Worm (Caenorhabditis elegans): ENCODE measurements around the gene T25E12.16.

Gene T25E12.16

ce11 chrV:16697178-16697577 is 36.4 kb downstream of the T25E12.16 start, which contains the start of gene srw-41:
TSS of gene srw-41 (plus strand) at chrV:16697478.
- no peak for TF ChIP-seq fax-1 (tag; optimal IDR thresholded peaks at IDR 0.05)
- TF ChIP-seq rnt-1 (tag; optimal IDR thresholded peaks at IDR 0.05), result no peak
- no peak for TF ChIP-seq ceh-6 (GFP tag; optimal IDR thresholded peaks at IDR 0.05)
- no peak for TF ChIP-seq mec-3 (tag; optimal IDR thresholded peaks at IDR 0.05; ENCODE audit: borderline replicate concordance)
- no peak for TF ChIP-seq madf-2 (tag; optimal IDR thresholded peaks at IDR 0.05)
- no peak for TF ChIP-seq ceh-18 (tag; optimal IDR thresholded peaks at IDR 0.05)
- TF ChIP-seq T23F11.4 (GFP tag; optimal IDR thresholded peaks at IDR 0.05), result no peak
- no peak for TF ChIP-seq ceh-34 (tag; optimal IDR thresholded peaks at IDR 0.05)
- TF ChIP-seq unc-86 (tag; optimal IDR thresholded peaks at IDR 0.05), result no peak
- no peak for TF ChIP-seq syd-9 (tag; optimal IDR thresholded peaks at IDR 0.05)

- no peak for TF ChIP-seq ceh-22 (tag; optimal IDR thresholded peaks at IDR 0.05)
- TF ChIP-seq rnt-1 (tag; optimal IDR thresholded peaks at IDR 0.05), result no peak
- TF ChIP-seq zip-5 (tag; optimal IDR thresholded peaks at IDR 0.05), result no peak
- no peak for TF ChIP-seq sox-4 (tag; optimal IDR thresholded peaks at IDR 0.05)
- TF ChIP-seq hlh-8 (tag; optimal IDR thresholded peaks at IDR 0.05), result no peak
- no peak for TF ChIP-seq unc-3 (GFP tag; conservative IDR thresholded peaks at IDR 0.05)
- no peak for TF ChIP-seq unc-3 (tag; optimal IDR thresholded peaks at IDR 0.05)
- TF ChIP-seq ceh-6 (GFP tag; optimal IDR thresholded peaks at IDR 0.05), result no peak
- no peak for TF ChIP-seq mec-3 (tag; optimal IDR thresholded peaks at IDR 0.05; ENCODE audit: borderline replicate concordance)
- no peak for TF ChIP-seq K09A11.1 (tag; optimal IDR thresholded peaks at IDR 0.05; ENCODE audit: insufficient read depth)
- TF ChIP-seq ref-2 (tag; optimal IDR thresholded peaks at IDR 0.05), result no peak
- no peak for TF ChIP-seq ttx-3 (tag; optimal IDR thresholded peaks at IDR 0.05)
- no peak for TF ChIP-seq ceh-30 (tag; optimal IDR thresholded peaks at IDR 0.05)
- no peak for TF ChIP-seq ets-4 (tag; optimal IDR thresholded peaks at IDR 0.05)
- no peak for TF ChIP-seq elt-2 (tag; optimal IDR thresholded peaks at IDR 0.05)
- TF ChIP-seq hlh-15 (tag; optimal IDR thresholded peaks at IDR 0.05), result no peak
- TF ChIP-seq unc-55 (GFP tag; optimal IDR thresholded peaks at IDR 0.05), result no peak
- no peak for TF ChIP-seq ceh-19 (GFP tag; optimal IDR thresholded peaks at IDR 0.05)
- no peak for TF ChIP-seq hlh-30 (tag; optimal IDR thresholded peaks at IDR 0.05; ENCODE audit: insufficient read depth)
- no peak for TF ChIP-seq T23F11.4 (GFP tag; optimal IDR thresholded peaks at IDR 0.05)
- TF ChIP-seq Y22D7AL.16 (tag; optimal IDR thresholded peaks at IDR 0.05), result no peak
These were observed 38.1 kb downstream of the T25E12.16 start for ce11 chrV:16695499-16695898.

DNA sequence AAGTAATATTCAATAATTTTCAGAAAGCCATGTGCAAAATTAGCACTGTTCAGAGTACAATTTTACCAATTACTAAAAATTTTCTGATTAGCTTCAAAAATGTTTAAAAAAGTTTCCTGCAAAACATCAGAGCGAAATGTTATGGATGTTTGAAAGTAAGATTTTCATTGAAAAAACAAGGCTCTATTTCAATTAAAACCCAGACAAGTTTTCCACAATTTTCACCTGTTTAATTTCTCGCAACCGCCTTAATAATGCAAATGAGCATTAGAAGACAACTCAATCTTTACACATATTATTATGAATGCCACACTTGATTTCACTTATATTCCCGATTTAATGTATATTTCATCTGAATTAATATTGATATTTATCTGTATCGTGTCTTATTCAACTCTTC is 39.0 kb downstream of the T25E12.16 start, which contains the start of gene srz-101:
TSS of gene srz-101 (plus strand) at position 301 of the 400 bp plus-strand sequence.
- no peak for TF ChIP-seq F13H6.1 (tag; optimal IDR thresholded peaks at IDR 0.05)
- TF ChIP-seq hlh-15 (tag; optimal IDR thresholded peaks at IDR 0.05), result no peak
- no peak for TF ChIP-seq ceh-14 (tag; optimal IDR thresholded peaks at IDR 0.05)
- no peak for TF ChIP-seq ceh-9 (tag; optimal IDR thresholded peaks at IDR 0.05)
- TF ChIP-seq tbx-7 (tag; optimal IDR thresholded peaks at IDR 0.05), result no peak
- no peak for TF ChIP-seq mec-3 (tag; optimal IDR thresholded peaks at IDR 0.05; ENCODE audit: borderline replicate concordance)
- no peak for TF ChIP-seq unc-3 (GFP tag; conservative IDR thresholded peaks at IDR 0.05)
- no peak for TF ChIP-seq unc-3 (tag; optimal IDR thresholded peaks at IDR 0.05)
- no peak for TF ChIP-seq C38D4.7 (GFP tag; optimal IDR thresholded peaks at IDR 0.05)
- no peak for TF ChIP-seq lin-11 (tag; optimal IDR thresholded peaks at IDR 0.05)
- no peak for TF ChIP-seq ahr-1 (tag; optimal IDR thresholded peaks at IDR 0.05)
- no peak for TF ChIP-seq ceh-24 (tag; optimal IDR thresholded peaks at IDR 0.05)
- TF ChIP-seq unc-86 (tag; optimal IDR thresholded peaks at IDR 0.05), result no peak
- TF ChIP-seq nhr-11 (tag; optimal IDR thresholded peaks at IDR 0.05), result no peak
- TF ChIP-seq zip-5 (tag; optimal IDR thresholded peaks at IDR 0.05), result no peak
- no peak for TF ChIP-seq ceh-18 (tag; optimal IDR thresholded peaks at IDR 0.05)
- TF ChIP-seq dmd-4 (tag; optimal IDR thresholded peaks at IDR 0.05; ENCODE audit: borderline replicate concordance), result no peak

ce11 chrV:16693732-16694131 is 39.8 kb downstream of the T25E12.16 start, which contains the start of gene srw-42:
TSS of gene srw-42 (minus strand) at chrV:16693832.
- TF ChIP-seq unc-55 (GFP tag; optimal IDR thresholded peaks at IDR 0.05), result no peak

Measured in whole organism, late embryonic.